Worm (Caenorhabditis elegans): ENCODE data around the gene F20D6.5.

DNA sequence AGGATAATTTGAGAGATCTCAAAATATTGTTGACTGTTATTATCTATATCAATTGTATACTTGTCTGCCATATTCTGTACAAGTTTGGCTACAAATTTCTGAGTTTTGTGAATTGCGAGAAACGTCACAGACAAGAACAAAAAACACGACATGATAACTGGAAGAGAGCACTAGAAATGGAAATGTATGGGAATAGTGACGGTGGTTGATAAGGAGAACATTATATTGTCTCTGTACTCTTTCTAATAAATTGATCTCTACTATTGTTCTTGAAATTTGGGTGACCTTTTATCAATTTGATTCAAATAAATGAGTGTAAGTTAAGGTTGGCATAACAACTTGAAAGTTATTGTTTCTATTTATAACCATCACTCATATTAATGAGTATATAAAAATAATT, 51.1 kb downstream of the F20D6.5 start:
- no peak for TF ChIP-seq unc-39 (tag; optimal IDR thresholded peaks at IDR 0.05)
- no peak for TF ChIP-seq nhr-10 (tag; optimal IDR thresholded peaks at IDR 0.05)
- no peak for TF ChIP-seq fkh-10 (GFP tag; optimal IDR thresholded peaks at IDR 0.05)
- no peak for TF ChIP-seq egl-27 (tag; optimal IDR thresholded peaks at IDR 0.05)
- peak; percentile 68 for TF ChIP-seq nhr-28 (tag; optimal IDR thresholded peaks at IDR 0.05)
- no peak for TF ChIP-seq mdl-1 (tag; optimal IDR thresholded peaks at IDR 0.05)
- no peak for TF ChIP-seq R02D3.7 (tag; optimal IDR thresholded peaks at IDR 0.05)
